Fruit fly (Drosophila melanogaster) whole organism, adult: ENCODE data around the gene mib1.

Experiments used
- CG11617 ChIP-seq: fragments of 200-800 bp; sonication (Bioruptor generic); optimal IDR thresholded peaks from 2 replicates; lab custom pipeline; 2017; ENCODE audit warnings: mild to moderate bottlenecking, missing biosample characterization, missing genetic modification reagents, missing genetic modification characterization
- CG12768 ChIP-seq: fragments of 200-800 bp; sonication (Bioruptor generic); optimal IDR thresholded peaks from 2 replicates; lab custom pipeline; 2017; ENCODE audit warnings: missing biosample characterization, missing genetic modification characterization, mild to moderate bottlenecking, moderate library complexity, missing genetic modification reagents
- CG14711 ChIP-seq: fragments of 200-800 bp; sonication (Bioruptor generic); optimal IDR thresholded peaks from 2 replicates; lab custom pipeline; 2018; ENCODE audit warnings: missing biosample characterization, mild to moderate bottlenecking, missing genetic modification characterization, moderate library complexity
- CG1620 ChIP-seq: fragments of 200-800 bp; sonication (Bioruptor generic); optimal IDR thresholded peaks from 2 replicates; lab custom pipeline; 2016; ENCODE audit warnings: missing biosample characterization, missing genetic modification characterization
- CG33017 ChIP-seq: fragments of 200-800 bp; sonication (Bioruptor generic); optimal IDR thresholded peaks from 2 replicates; lab custom pipeline; 2018; ENCODE audit warnings: missing biosample characterization, mild to moderate bottlenecking, missing genetic modification characterization, moderate library complexity
- CG5204 ChIP-seq: fragments of 200-800 bp; sonication (Bioruptor generic); optimal IDR thresholded peaks from 2 replicates; lab custom pipeline; 2016; ENCODE audit warnings: missing biosample characterization, missing genetic modification characterization
- CG7045 ChIP-seq: fragments of 200-800 bp; sonication (Bioruptor generic); optimal IDR thresholded peaks from 2 replicates; lab custom pipeline; 2017; ENCODE audit warnings: missing biosample characterization, mild to moderate bottlenecking, missing genetic modification characterization
- CG7101 ChIP-seq: fragments of 200-800 bp; sonication (Bioruptor generic); optimal IDR thresholded peaks from 2 replicates; lab custom pipeline; 2018; ENCODE audit warnings: missing biosample characterization, mild to moderate bottlenecking, missing genetic modification characterization, moderate library complexity
- Clk ChIP-seq: fragments of 200-800 bp; sonication (Bioruptor generic); optimal IDR thresholded peaks from 2 replicates; lab custom pipeline; 2017; ENCODE audit warnings: missing biosample characterization, missing genetic modification characterization
- Crg-1 ChIP-seq: fragments of 200-800 bp; sonication (Bioruptor generic); optimal IDR thresholded peaks from 2 replicates; lab custom pipeline; 2016; ENCODE audit warnings: missing biosample characterization, missing genetic modification characterization
- Hr96 ChIP-seq: fragments of 200-800 bp; sonication (Bioruptor generic); optimal IDR thresholded peaks from 2 replicates; lab custom pipeline; 2016; ENCODE audit warnings: missing biosample characterization, missing genetic modification characterization
- Mnt ChIP-seq: fragments of 200-800 bp; sonication (Bioruptor generic); optimal IDR thresholded peaks from 2 replicates; lab custom pipeline; 2016; ENCODE audit warnings: missing biosample characterization, mild to moderate bottlenecking, missing genetic modification characterization
- bab1 ChIP-seq: fragments of 200-800 bp; sonication (Bioruptor generic); optimal IDR thresholded peaks from 3 replicates; lab custom pipeline; 2019; ENCODE audit warnings: missing biosample characterization, mild to moderate bottlenecking, missing genetic modification characterization, moderate library complexity
- cic ChIP-seq: fragments of 200-800 bp; sonication (Bioruptor generic); optimal IDR thresholded peaks from 2 replicates; lab custom pipeline; 2017; ENCODE audit warnings: missing biosample characterization, mild to moderate bottlenecking, missing genetic modification characterization, moderate library complexity
- cnc ChIP-seq, 2 experiments: fragments of >200 bp; optimal IDR thresholded peaks; 2 replicates each; lab custom pipeline; 2017
- kay ChIP-seq: fragments of 200-800 bp; sonication (Bioruptor generic); peaks from one replicate; lab custom pipeline; 2016; ENCODE audit warnings: missing biosample characterization, missing genetic modification characterization, borderline replicate concordance
- ovo ChIP-seq: fragments of 200-800 bp; sonication (Bioruptor generic); optimal IDR thresholded peaks from 2 replicates; lab custom pipeline; 2016; ENCODE audit warnings: missing biosample characterization, missing genetic modification characterization
- pad ChIP-seq: fragments of 200-800 bp; sonication (Bioruptor generic); optimal IDR thresholded peaks from 3 replicates; lab custom pipeline; 2017; ENCODE audit warnings: missing biosample characterization, missing genetic modification characterization, mild to moderate bottlenecking, moderate library complexity, missing genetic modification reagents
- tj ChIP-seq: fragments of 200-800 bp; sonication (Bioruptor generic); optimal IDR thresholded peaks from 3 replicates; lab custom pipeline; 2017; ENCODE audit warnings: missing biosample characterization, mild to moderate bottlenecking, missing genetic modification characterization, moderate library complexity
- toe ChIP-seq: fragments of 200-800 bp; sonication (Bioruptor generic); optimal IDR thresholded peaks from 2 replicates; lab custom pipeline; 2016; ENCODE audit warnings: missing biosample characterization, missing genetic modification characterization

mib1 gene

dm6 chr3L:16043782-16044352, 32.3 kb upstream of the mib1 start:
- TF ChIP-seq CG7101 (tag; lab: Kevin White, UChicago) (no peak), kay (GFP tag; lab: Kevin White, UChicago) (no peak), CG7045 (no peak), Mnt (GFP tag; lab: Kevin White, UChicago) (no peak), pad (no peak), Clk (GFP tag; lab: Kevin White, UChicago) (no peak), CG5204 (no peak), Hr96 (GFP tag; lab: Kevin White, UChicago) (no peak), CG1620 (GFP tag; lab: Kevin White, UChicago) (no peak), CG14711 (tag; lab: Kevin White, UChicago) (no peak), cnc (optimal IDR thresholded peaks at IDR 0.05; lab: Kevin White, UChicago) (no peak), CG33017 (tag; lab: Kevin White, UChicago) (no peak)

dm6 chr3L:16043045-16043781, 31.6 kb upstream of the mib1 start:
- peak; percentile 17 for TF ChIP-seq tj (GFP tag; lab: Kevin White, UChicago)
- TF ChIP-seq Clk (GFP tag; lab: Kevin White, UChicago) = no peak
- peak; percentile 42 for TF ChIP-seq CG14711 (tag; lab: Kevin White, UChicago)
- TF ChIP-seq Hr96 (GFP tag; lab: Kevin White, UChicago) = no peak
- TF ChIP-seq CG7101 (tag; lab: Kevin White, UChicago) = peak; percentile 16
- TF ChIP-seq bab1 (GFP tag; lab: Kevin White, UChicago) = peak; percentile 11
- no peak for TF ChIP-seq toe (GFP tag; lab: Kevin White, UChicago)

DNA sequence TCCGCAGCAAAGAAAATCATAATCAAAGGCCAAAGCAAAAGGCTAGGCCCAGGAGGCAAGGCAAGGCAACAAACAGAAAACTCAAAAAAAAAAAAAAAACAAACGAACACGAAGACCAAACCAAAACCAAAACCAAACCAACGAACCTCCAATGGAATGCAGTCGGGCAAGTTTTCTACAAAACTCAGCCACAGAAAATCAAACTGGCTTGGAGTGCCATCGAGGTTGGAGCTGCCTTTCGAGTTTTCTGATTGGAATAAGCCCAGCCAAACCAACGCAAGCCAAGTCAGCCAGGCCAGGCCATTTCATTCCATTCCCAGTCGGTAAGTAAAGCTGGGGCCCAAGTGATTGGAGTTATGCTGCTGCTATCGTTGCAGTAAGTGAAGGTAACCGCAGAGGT, 31.0 kb upstream of the mib1 start:
- no peak for TF ChIP-seq Mnt (GFP tag; lab: Kevin White, UChicago)
- no peak for TF ChIP-seq ovo
- TF ChIP-seq CG11617 (GFP tag; lab: Kevin White, UChicago) = no peak
- TF ChIP-seq CG7045 = no peak
- TF ChIP-seq Hr96 (GFP tag; lab: Kevin White, UChicago) = no peak
- TF ChIP-seq tj (GFP tag; lab: Kevin White, UChicago) = no peak
- TF ChIP-seq pad = no peak
- TF ChIP-seq CG12768 (GFP tag; lab: Kevin White, UChicago) = no peak
- no peak for TF ChIP-seq cnc (optimal IDR thresholded peaks at IDR 0.05; lab: Kevin White, UChicago)
- TF ChIP-seq Crg-1 = no peak
- TF ChIP-seq CG1620 (GFP tag; lab: Kevin White, UChicago) = no peak
- no peak for TF ChIP-seq CG5204
- TF ChIP-seq toe (GFP tag; lab: Kevin White, UChicago) = no peak
- no peak for TF ChIP-seq Clk (GFP tag; lab: Kevin White, UChicago)

DNA sequence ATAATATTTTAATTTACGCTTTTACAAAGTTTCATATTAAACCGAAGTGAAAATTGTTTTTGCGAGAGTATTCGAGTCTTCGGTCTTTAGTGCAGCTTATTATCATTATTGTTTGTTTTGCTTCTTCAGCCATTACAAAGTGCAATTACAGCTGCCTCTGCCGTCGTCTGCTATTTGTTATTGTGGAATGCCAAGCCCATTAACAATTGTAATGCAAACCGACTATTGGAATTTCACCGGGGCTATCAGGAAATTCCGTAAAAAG, 30.4 kb upstream of the mib1 start:
- no peak for TF ChIP-seq Hr96 (GFP tag; lab: Kevin White, UChicago)
- TF ChIP-seq CG7045 = no peak
- TF ChIP-seq kay (GFP tag; lab: Kevin White, UChicago) = peak; percentile 84
- no peak for TF ChIP-seq CG12768 (GFP tag; lab: Kevin White, UChicago)
- no peak for TF ChIP-seq cic
- TF ChIP-seq Crg-1 = no peak
- no peak for TF ChIP-seq CG1620 (GFP tag; lab: Kevin White, UChicago)

dm6 chr3L:16041260-16042079, 29.9 kb upstream of the mib1 start:
- TF ChIP-seq Hr96 (GFP tag; lab: Kevin White, UChicago) (peak; percentile 8), tj (GFP tag; lab: Kevin White, UChicago) (peak; percentile 25), Mnt (GFP tag; lab: Kevin White, UChicago) (no peak)

- TF ChIP-seq ovo = no peak
- TF ChIP-seq kay (GFP tag; lab: Kevin White, UChicago) = peak; percentile 61
Measured at dm6 chr3L:16040389-16040788, 28.8 kb upstream of the mib1 start.

- no peak for TF ChIP-seq pad
- TF ChIP-seq Mnt (GFP tag; lab: Kevin White, UChicago) = no peak
- no peak for TF ChIP-seq Crg-1
- TF ChIP-seq CG14711 (tag; lab: Kevin White, UChicago) = no peak
- no peak for TF ChIP-seq Clk (GFP tag; lab: Kevin White, UChicago)
- TF ChIP-seq CG11617 (GFP tag; lab: Kevin White, UChicago) = no peak
- no peak for TF ChIP-seq cic
- no peak for TF ChIP-seq bab1 (GFP tag; lab: Kevin White, UChicago)
- no peak for TF ChIP-seq toe (GFP tag; lab: Kevin White, UChicago)
Measured at dm6 chr3L:16039063-16039462, 27.5 kb upstream of the mib1 start.
